Worm (Caenorhabditis elegans): ENCODE data around the gene F07G11.3.

ce11 chrV:7264042-7264441 lies 34.5 kb upstream of the F07G11.3 start, which contains the start of gene C13A2.9:
- TF ChIP-seq him-1 (tag; optimal IDR thresholded peaks at IDR 0.05) (no peak), dao-5 (tag; optimal IDR thresholded peaks at IDR 0.05) (no peak), W03F9.2 (tag; optimal IDR thresholded peaks at IDR 0.05) (no peak)

Measured in whole organism, L4/young adult.